Worm (Caenorhabditis elegans) whole organism, L2 larva: ENCODE data around the gene K01B6.4.

ENCODE experiments used
- C34F6.9 ChIP-seq: fragments of 150-350 bp; optimal IDR thresholded peaks from 2 replicates; lab custom pipeline; 2014; ENCODE audit warnings: missing biosample characterization, missing genetic modification characterization
- F13H6.1 ChIP-seq: sonication (generic microtip); optimal IDR thresholded peaks from 2 replicates; lab custom pipeline; 2016; ENCODE audit warnings: missing genetic modification characterization, missing compliant biosample characterization
- R02D3.7 ChIP-seq: fragments of 150-350 bp; optimal IDR thresholded peaks from 2 replicates; lab custom pipeline; 2014; ENCODE audit warnings: missing biosample characterization, missing genetic modification characterization
- aly-2 ChIP-seq: fragments of 150-350 bp; optimal IDR thresholded peaks from 2 replicates; lab custom pipeline; 2014; ENCODE audit warnings: missing biosample characterization, missing genetic modification characterization
- ceh-82 ChIP-seq: fragments of 150-350 bp; optimal IDR thresholded peaks from 2 replicates; lab custom pipeline; 2014; ENCODE audit warnings: missing biosample characterization, missing genetic modification characterization
- crh-2 ChIP-seq: sonication (generic microtip); optimal IDR thresholded peaks from 2 replicates; lab custom pipeline; 2017; ENCODE audit warnings: missing biosample characterization, missing genetic modification characterization
- dmd-4 ChIP-seq: sonication (generic microtip); optimal IDR thresholded peaks from 2 replicates; lab custom pipeline; 2017; ENCODE audit warnings: missing biosample characterization, missing genetic modification characterization
- egl-27 ChIP-seq: sonication (generic microtip); optimal IDR thresholded peaks from 3 replicates; lab custom pipeline; 2017; ENCODE audit warnings: missing biosample characterization, missing genetic modification reagents, missing genetic modification characterization
- elt-1 ChIP-seq: fragments of 150-350 bp; optimal IDR thresholded peaks from 2 replicates; lab custom pipeline; 2014; ENCODE audit warnings: missing biosample characterization, missing genetic modification characterization
- elt-3 ChIP-seq: sonication (generic microtip); optimal IDR thresholded peaks from 2 replicates; lab custom pipeline; 2017; ENCODE audit warnings: missing biosample characterization, missing genetic modification characterization
- fos-1 ChIP-seq: fragments of 150-350 bp; optimal IDR thresholded peaks from 2 replicates; lab custom pipeline; 2014; ENCODE audit warnings: missing biosample characterization, missing genetic modification characterization
- gmeb-1 ChIP-seq: fragments of 150-350 bp; optimal IDR thresholded peaks from 2 replicates; lab custom pipeline; 2014; ENCODE audit warnings: missing biosample characterization, missing genetic modification characterization
- lin-13 ChIP-seq: fragments of 150-350 bp; optimal IDR thresholded peaks from 2 replicates; lab custom pipeline; 2014; ENCODE audit warnings: missing biosample characterization, missing genetic modification reagents, missing genetic modification characterization
- lsy-2 ChIP-seq, 2 experiments: fragments of 150-350 bp in 1 of 2; sonication (generic microtip) in 1 of 2; optimal IDR thresholded peaks; 2 replicates each; lab custom pipeline; 2014 to 2017; ENCODE audit warnings: missing biosample characterization in 2 of 2, missing genetic modification characterization in 2 of 2
- nhr-10 ChIP-seq: sonication (generic microtip); optimal IDR thresholded peaks from 2 replicates; lab custom pipeline; 2017; ENCODE audit warnings: missing biosample characterization, missing genetic modification characterization
- nhr-11 ChIP-seq: fragments of 150-350 bp; optimal IDR thresholded peaks from 2 replicates; lab custom pipeline; 2014; ENCODE audit warnings: missing biosample characterization, missing genetic modification characterization
- nhr-23 ChIP-seq: fragments of 150-350 bp; optimal IDR thresholded peaks from 2 replicates; lab custom pipeline; 2014; ENCODE audit warnings: missing biosample characterization, missing genetic modification reagents, missing genetic modification characterization
- nhr-237 ChIP-seq: fragments of 150-350 bp; optimal IDR thresholded peaks from 2 replicates; lab custom pipeline; 2014; ENCODE audit warnings: missing biosample characterization, missing genetic modification characterization
- nhr-25 ChIP-seq: fragments of 150-350 bp; sonication (generic microtip); optimal IDR thresholded peaks from 3 replicates; lab custom pipeline; 2014; ENCODE audit warnings: missing biosample characterization, missing genetic modification characterization
- nhr-6 ChIP-seq: fragments of 150-350 bp; optimal IDR thresholded peaks from 2 replicates; lab custom pipeline; 2014; ENCODE audit warnings: missing biosample characterization, missing genetic modification characterization
- peb-1 ChIP-seq: fragments of 150-350 bp; optimal IDR thresholded peaks from 2 replicates; lab custom pipeline; 2014; ENCODE audit warnings: missing biosample characterization, missing genetic modification characterization
- sem-4 ChIP-seq: fragments of 150-350 bp; optimal IDR thresholded peaks from 2 replicates; lab custom pipeline; 2014; ENCODE audit warnings: missing biosample characterization, missing genetic modification reagents, missing genetic modification characterization
- sma-3 ChIP-seq: sonication (generic microtip); optimal IDR thresholded peaks from 2 replicates; lab custom pipeline; 2016; ENCODE audit warnings: missing genetic modification reagents, missing genetic modification characterization, missing compliant biosample characterization
- sma-9 ChIP-seq, 2 experiments: fragments of 150-350 bp in 1 of 2; sonication (generic microtip) in 1 of 2; optimal IDR thresholded peaks; 2 replicates each; lab custom pipeline; 2014 to 2016; ENCODE audit warnings: missing genetic modification characterization in 2 of 2, mild to moderate bottlenecking in 1 of 2, missing biosample characterization in 1 of 2, missing compliant biosample characterization in 1 of 2, missing genetic modification reagents in 1 of 2, moderate library complexity in 1 of 2
- unc-39 ChIP-seq: fragments of 150-350 bp; optimal IDR thresholded peaks from 2 replicates; lab custom pipeline; 2014; ENCODE audit warnings: missing biosample characterization, missing genetic modification characterization
- unc-55 ChIP-seq: fragments of 150-350 bp; sonication (generic microtip); optimal IDR thresholded peaks from 3 replicates; lab custom pipeline; 2014; ENCODE audit warnings: missing biosample characterization, missing genetic modification reagents, missing genetic modification characterization
- unc-62 ChIP-seq: fragments of 150-350 bp; optimal IDR thresholded peaks from 2 replicates; lab custom pipeline; 2014; ENCODE audit warnings: missing biosample characterization, missing genetic modification reagents, missing genetic modification characterization
- ztf-1 ChIP-seq: fragments of 200-800 bp; sonication (Bioruptor generic); conservative IDR thresholded peaks from 2 replicates; pipeline ENCODE4 v1.3.6; 2022; ENCODE audit warnings: missing genetic modification characterization, missing compliant biosample characterization
- ztf-11 ChIP-seq: sonication (generic microtip); optimal IDR thresholded peaks from 2 replicates; lab custom pipeline; 2017; ENCODE audit warnings: missing biosample characterization, missing genetic modification characterization
- ztf-4 ChIP-seq: fragments of 150-350 bp; optimal IDR thresholded peaks from 2 replicates; lab custom pipeline; 2014; ENCODE audit warnings: missing biosample characterization, missing genetic modification characterization

The K01B6.4 gene

DNA sequence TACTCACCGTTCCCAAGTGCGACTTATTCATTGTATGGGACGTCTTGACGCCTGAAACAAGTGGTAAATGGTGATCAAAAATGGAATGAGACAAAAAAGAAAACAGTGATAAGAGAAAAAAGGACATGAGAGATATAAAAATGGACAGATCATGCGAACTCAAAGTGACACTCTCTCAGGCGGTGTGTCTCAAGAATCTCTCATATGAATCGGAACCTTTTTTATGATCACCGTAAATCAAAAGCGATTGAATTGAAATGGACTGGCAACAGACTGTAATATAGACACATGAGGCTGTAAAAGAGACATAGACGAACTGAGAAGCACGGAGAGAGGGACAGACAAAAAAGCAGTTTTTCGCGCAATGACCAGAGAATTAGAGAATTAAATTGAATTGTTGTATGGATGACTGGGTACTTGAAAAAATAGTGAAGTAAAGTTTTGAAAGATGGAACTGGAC is 28.2 kb downstream of the K01B6.4 start, which contains the start of gene clip-1 (continued):
- TF ChIP-seq nhr-11 (tag; lab: Kevin White, UChicago) (no peak), sem-4 (peak; percentile 60), sma-3 (GFP tag; lab: Kevin White, UChicago) (peak; percentile 57), unc-55 (GFP tag; lab: Kevin White, UChicago) (no peak), nhr-23 (tag; lab: Kevin White, UChicago) (no peak)

DNA sequence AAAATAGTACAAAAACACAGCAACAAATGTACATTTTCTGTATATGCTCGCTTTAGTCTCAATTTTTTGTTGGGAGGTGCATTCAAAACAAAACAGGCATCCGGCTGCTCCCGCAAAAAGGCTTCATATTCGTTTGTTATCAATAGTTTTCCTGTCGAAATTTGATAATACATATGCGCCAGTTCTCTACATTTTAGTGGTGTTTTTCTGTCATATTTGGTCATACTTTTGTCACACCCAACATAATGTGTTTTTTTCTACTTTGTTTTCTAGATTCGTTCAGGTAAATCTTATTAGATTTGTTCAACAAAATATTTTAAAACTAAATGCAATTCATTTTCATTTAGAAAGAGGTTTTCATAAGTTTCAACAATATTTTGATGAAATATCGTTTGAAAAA is 38.7 kb downstream of the K01B6.4 start:
- TF ChIP-seq ztf-11 (tag; lab: Kevin White, UChicago) (no peak), sma-9 (GFP tag; optimal IDR thresholded peaks at IDR 0.05; lab: Kevin White, UChicago) (no peak), sma-9 (tag; optimal IDR thresholded peaks at IDR 0.05; lab: Kevin White, UChicago) (no peak), sma-3 (GFP tag; lab: Kevin White, UChicago) (no peak)

DNA sequence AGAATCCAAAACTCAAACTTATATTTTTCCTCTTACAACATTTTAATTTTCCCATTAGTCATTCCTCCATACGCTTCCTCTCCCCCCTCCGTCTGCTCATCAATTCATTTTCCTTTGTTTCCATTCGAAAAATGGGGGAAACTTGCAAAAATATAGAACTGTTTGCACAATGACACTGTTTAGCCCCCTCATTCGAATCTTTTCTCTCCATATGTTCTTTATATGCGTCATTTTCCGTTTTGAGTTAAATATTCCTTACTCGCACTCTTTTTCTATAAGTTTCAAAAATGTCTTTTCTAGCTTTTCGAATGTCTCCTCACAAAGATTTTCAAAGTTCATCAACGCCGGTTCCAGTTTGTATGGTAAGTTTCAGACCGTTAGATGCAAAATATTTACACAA is 40.3 kb downstream of the K01B6.4 start, which contains the start of gene M01A8.1:
Gene M01A8.1 (plus strand): TSS at position 301 of the 400 bp plus-strand sequence.
- TF ChIP-seq peb-1 (tag; lab: Kevin White, UChicago), result no peak
- TF ChIP-seq elt-3 (tag; lab: Kevin White, UChicago), result no peak
- no peak for TF ChIP-seq unc-39
- TF ChIP-seq nhr-237, result no peak
- TF ChIP-seq R02D3.7 (tag; lab: Kevin White, UChicago), result no peak
- no peak for TF ChIP-seq nhr-23 (tag; lab: Kevin White, UChicago)
- no peak for TF ChIP-seq ztf-11 (tag; lab: Kevin White, UChicago)
- TF ChIP-seq ztf-1 (GFP tag; lab: Robert Waterston, UW), result no peak
- no peak for TF ChIP-seq sma-3 (GFP tag; lab: Kevin White, UChicago)
- no peak for TF ChIP-seq lsy-2 (tag; optimal IDR thresholded peaks at IDR 0.05; lab: Kevin White, UChicago)
- no peak for TF ChIP-seq sem-4
- TF ChIP-seq crh-2 (tag; lab: Kevin White, UChicago), result no peak
- no peak for TF ChIP-seq unc-62 (GFP tag; lab: Kevin White, UChicago)
- TF ChIP-seq nhr-25 (tag; lab: Kevin White, UChicago), result no peak

DNA sequence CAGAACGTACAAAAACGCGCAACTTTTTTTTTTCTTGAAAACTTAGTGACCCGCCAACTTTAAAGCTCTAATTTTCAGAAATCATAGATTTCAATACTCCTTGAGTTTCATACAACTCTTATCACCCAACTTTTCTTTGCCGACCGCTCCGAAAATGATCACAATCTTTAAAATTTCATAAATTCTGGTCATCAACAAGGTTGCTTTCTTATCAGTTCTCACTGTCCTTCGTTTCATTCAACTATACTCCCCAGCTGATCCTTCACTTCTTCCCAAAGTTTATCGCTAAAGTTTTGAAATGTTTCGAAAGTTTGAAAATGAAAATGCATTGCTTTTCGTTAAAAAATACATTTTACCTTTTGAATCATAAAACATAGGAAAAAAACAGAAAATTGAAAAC is 41.4 kb downstream of the K01B6.4 start:
- TF ChIP-seq elt-1 (tag; lab: Kevin White, UChicago) (no peak), egl-27 (tag; lab: Kevin White, UChicago) (no peak), fos-1 (tag; lab: Kevin White, UChicago) (peak; percentile 83), C34F6.9 (tag; lab: Kevin White, UChicago) (no peak), unc-39 (no peak), peb-1 (tag; lab: Kevin White, UChicago) (no peak), F13H6.1 (peak; percentile 7), ztf-4 (tag; lab: Kevin White, UChicago) (no peak), unc-62 (GFP tag; lab: Kevin White, UChicago) (no peak), sma-9 (GFP tag; optimal IDR thresholded peaks at IDR 0.05; lab: Kevin White, UChicago) (peak; percentile 75), sma-9 (tag; optimal IDR thresholded peaks at IDR 0.05; lab: Kevin White, UChicago) (no peak), aly-2 (tag; lab: Kevin White, UChicago) (no peak), nhr-10 (tag; lab: Kevin White, UChicago) (no peak), nhr-6 (tag; lab: Kevin White, UChicago) (no peak), gmeb-1 (peak; percentile 13)

DNA sequence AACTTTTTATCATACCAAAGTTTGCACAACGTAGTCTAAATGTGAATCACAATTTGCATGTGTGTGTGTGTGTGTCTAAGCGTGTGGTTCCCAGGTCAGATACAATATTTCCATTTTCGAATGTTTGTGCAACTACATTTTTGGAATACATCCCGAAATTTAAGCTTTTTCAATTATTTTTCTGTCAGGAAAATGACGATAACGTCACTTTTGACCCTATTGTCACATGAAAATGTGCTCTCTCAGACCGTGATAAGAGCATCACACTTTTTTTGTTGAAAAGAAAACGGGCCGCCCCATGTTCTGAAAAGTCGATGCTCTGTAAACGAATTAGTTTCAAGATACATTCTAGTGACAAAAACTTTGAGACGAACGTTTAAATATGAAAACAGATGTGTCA is 42.3 kb downstream of the K01B6.4 start:
- peak; percentile 19 for TF ChIP-seq F13H6.1
- TF ChIP-seq lin-13 (GFP tag; lab: Kevin White, UChicago), result no peak

DNA sequence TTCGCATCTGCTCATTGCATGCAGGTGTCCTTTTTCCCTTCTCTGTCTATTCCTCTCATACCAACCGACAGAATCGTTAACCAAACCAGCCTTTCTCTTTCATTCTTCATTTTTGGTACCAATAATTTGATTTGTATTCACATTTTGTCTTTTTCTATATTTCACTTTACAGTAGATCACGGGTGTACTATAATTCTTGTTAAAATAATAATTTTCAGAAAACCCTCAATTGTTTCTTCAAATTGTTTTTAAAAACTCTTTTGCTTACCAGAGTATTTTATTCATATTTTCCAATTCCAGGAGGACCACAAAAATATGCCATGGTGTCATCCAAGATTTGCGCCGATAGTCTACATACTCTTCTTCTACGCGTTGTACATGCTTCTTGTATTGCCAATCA is 46.5 kb downstream of the K01B6.4 start, which contains the start of gene T02C1.2:
Gene T02C1.2 (plus strand): TSS at position 301 of the 400 bp plus-strand sequence.
- TF ChIP-seq lin-13 (GFP tag; lab: Kevin White, UChicago) (no peak), nhr-11 (tag; lab: Kevin White, UChicago) (no peak), lsy-2 (tag; optimal IDR thresholded peaks at IDR 0.05; lab: Kevin White, UChicago) (no peak), nhr-23 (tag; lab: Kevin White, UChicago) (no peak), ceh-82 (tag; lab: Kevin White, UChicago) (no peak), dmd-4 (tag; lab: Kevin White, UChicago) (no peak), elt-1 (tag; lab: Kevin White, UChicago) (no peak), F13H6.1 (no peak), nhr-25 (tag; lab: Kevin White, UChicago) (no peak)
